Fruit fly (Drosophila melanogaster) whole organism, embryonic: Measurements from ENCODE around the gene blp.

Experiments used
- Ada2b ChIP-seq: fragments of 200-800 bp; sonication (Bioruptor generic); IDR thresholded peaks from 2 replicates; pipeline ENCODE4 v1.3.6; 2022; ENCODE audit warnings: missing biosample characterization, missing genetic modification characterization
- Aef1 ChIP-seq: fragments of 200-800 bp; sonication (Bioruptor generic); IDR thresholded peaks from 3 replicates; pipeline ENCODE4 v1.3.6; 2022; ENCODE audit warnings: missing biosample characterization, missing genetic modification characterization
- CG1024 ChIP-seq: fragments of 200-800 bp; sonication (Bioruptor generic); IDR thresholded peaks from 2 replicates; pipeline ENCODE4 v1.3.6; 2022; ENCODE audit warnings: missing biosample characterization, missing genetic modification characterization
- CG10267 ChIP-seq: fragments of 200-800 bp; sonication (Bioruptor generic); optimal IDR thresholded peaks from 2 replicates; lab custom pipeline; 2018; ENCODE audit warnings: missing biosample characterization, mild to moderate bottlenecking, missing genetic modification characterization, moderate library complexity
- CG13287 ChIP-seq: fragments of 200-800 bp; sonication (Bioruptor generic); IDR thresholded peaks from 2 replicates; pipeline ENCODE4 v1.3.6; 2022; ENCODE audit warnings: missing biosample characterization, missing genetic modification characterization; ENCODE audit not compliant: partially characterized antibody
- CG14710 ChIP-seq: fragments of 200-800 bp; sonication (Bioruptor generic); optimal IDR thresholded peaks from 3 replicates; lab custom pipeline; 2019; ENCODE audit warnings: missing biosample characterization, mild to moderate bottlenecking, missing genetic modification characterization, moderate library complexity
- CG16815 ChIP-seq: fragments of 200-800 bp; sonication (Bioruptor generic); optimal IDR thresholded peaks from 3 replicates; lab custom pipeline; 2017; ENCODE audit warnings: missing biosample characterization, mild to moderate bottlenecking, missing genetic modification characterization
- CG17361 ChIP-seq: fragments of 200-800 bp; sonication (Bioruptor generic); IDR thresholded peaks from 3 replicates; pipeline ENCODE4 v1.3.6; 2022; ENCODE audit warnings: missing biosample characterization, missing genetic modification characterization
- CG17802 ChIP-seq: fragments of 200-800 bp; sonication (Bioruptor generic); optimal IDR thresholded peaks from 2 replicates; lab custom pipeline; 2018; ENCODE audit warnings: missing biosample characterization, mild to moderate bottlenecking, missing genetic modification characterization, moderate library complexity
- CG31441 ChIP-seq: fragments of 200-800 bp; sonication (Bioruptor generic); IDR thresholded peaks from 2 replicates; pipeline ENCODE4 v1.3.6; 2022; ENCODE audit warnings: missing biosample characterization, missing genetic modification characterization
- CG3407 ChIP-seq: fragments of 200-800 bp; sonication (Bioruptor generic); optimal IDR thresholded peaks from 2 replicates; lab custom pipeline; 2018; ENCODE audit warnings: missing biosample characterization, mild to moderate bottlenecking, missing genetic modification characterization
- CG3838 ChIP-seq: fragments of 200-800 bp; sonication (Bioruptor generic); optimal IDR thresholded peaks from 3 replicates; lab custom pipeline; 2016; ENCODE audit warnings: missing biosample characterization, missing genetic modification characterization
- CG6175 ChIP-seq: fragments of 200-800 bp; sonication (Bioruptor generic); IDR thresholded peaks from 3 replicates; pipeline ENCODE4 v1.3.6; 2022; ENCODE audit warnings: missing biosample characterization, missing genetic modification characterization
- CG6254 ChIP-seq: fragments of 200-800 bp; sonication (Bioruptor generic); optimal IDR thresholded peaks from 3 replicates; lab custom pipeline; 2017; ENCODE audit warnings: mild to moderate bottlenecking, missing biosample characterization, missing genetic modification reagents, missing genetic modification characterization
- CG6683 ChIP-seq: fragments of 200-800 bp; sonication (Bioruptor generic); optimal IDR thresholded peaks from 2 replicates; lab custom pipeline; 2017; ENCODE audit warnings: missing biosample characterization, mild to moderate bottlenecking, missing genetic modification characterization, missing genetic modification reagents
- CG7745 ChIP-seq: fragments of 200-800 bp; sonication (Bioruptor generic); optimal IDR thresholded peaks from 2 replicates; lab custom pipeline; 2018; ENCODE audit warnings: missing biosample characterization, mild to moderate bottlenecking, missing genetic modification characterization, moderate library complexity
- CG9876 ChIP-seq: fragments of 200-800 bp; sonication (Bioruptor generic); optimal IDR thresholded peaks from 2 replicates; lab custom pipeline; 2016; ENCODE audit warnings: missing biosample characterization, missing genetic modification characterization
- CTCF ChIP-seq: fragments of 200-800 bp; sonication (Bioruptor generic); optimal IDR thresholded peaks from 2 replicates; lab custom pipeline; 2017; ENCODE audit warnings: missing biosample characterization, mild to moderate bottlenecking, missing genetic modification characterization, moderate library complexity
- CrebB ChIP-seq: fragments of 200-800 bp; sonication (Bioruptor generic); optimal IDR thresholded peaks from 3 replicates; lab custom pipeline; 2018; ENCODE audit warnings: missing biosample characterization, mild to moderate bottlenecking, missing genetic modification characterization
- D19A ChIP-seq: fragments of 200-800 bp; optimal IDR thresholded peaks from 3 replicates; lab custom pipeline; 2019; ENCODE audit warnings: missing biosample characterization, mild to moderate bottlenecking, missing genetic modification characterization, moderate library complexity
- Drgx ChIP-seq: fragments of 200-800 bp; sonication (Bioruptor generic); IDR thresholded peaks from 2 replicates; pipeline ENCODE4 v1.3.6; 2022; ENCODE audit warnings: missing biosample characterization, missing genetic modification characterization
- HLH3B ChIP-seq: fragments of 200-800 bp; sonication (Bioruptor generic); IDR thresholded peaks from 2 replicates; pipeline ENCODE4 v1.3.6; 2022; ENCODE audit warnings: missing biosample characterization, missing genetic modification characterization
- HLHmδ ChIP-seq: fragments of 200-800 bp; sonication (Bioruptor generic); optimal IDR thresholded peaks from 2 replicates; lab custom pipeline; 2018; ENCODE audit warnings: missing biosample characterization, mild to moderate bottlenecking, missing genetic modification characterization, moderate library complexity
- HmgZ ChIP-seq: fragments of 200-800 bp; sonication (Bioruptor generic); optimal IDR thresholded peaks from 2 replicates; lab custom pipeline; 2018; ENCODE audit warnings: missing biosample characterization, mild to moderate bottlenecking, missing genetic modification characterization
- Hsf ChIP-seq: fragments of 200-800 bp; sonication (Bioruptor generic); optimal IDR thresholded peaks from 3 replicates; lab custom pipeline; 2016; ENCODE audit warnings: missing biosample characterization, missing genetic modification characterization
- al ChIP-seq: fragments of 200-800 bp; sonication (Bioruptor generic); IDR thresholded peaks from 2 replicates; pipeline ENCODE4 v1.3.6; 2022; ENCODE audit warnings: missing biosample characterization, missing genetic modification characterization
- crc ChIP-seq: fragments of 200-800 bp; sonication (Bioruptor generic); optimal IDR thresholded peaks from 2 replicates; lab custom pipeline; 2016; ENCODE audit warnings: missing biosample characterization, missing genetic modification characterization
- crp ChIP-seq, 2 experiments: fragments of 200-800 bp; sonication (Bioruptor generic); optimal IDR thresholded peaks; 2 replicates in 1 of 2; 3 replicates in 1 of 2; lab custom pipeline; 2017; ENCODE audit warnings: missing biosample characterization in 2 of 2, missing genetic modification characterization in 2 of 2, mild to moderate bottlenecking in 1 of 2, moderate library complexity in 1 of 2
- cwo ChIP-seq: fragments of 200-800 bp; sonication (Bioruptor generic); optimal IDR thresholded peaks from 3 replicates; lab custom pipeline; 2017; ENCODE audit warnings: missing biosample characterization, missing genetic modification characterization, mild to moderate bottlenecking, moderate library complexity, missing genetic modification reagents
- en ChIP-seq: fragments of 200-800 bp; sonication (Bioruptor generic); optimal IDR thresholded peaks from 2 replicates; lab custom pipeline; 2016; ENCODE audit warnings: missing biosample characterization, missing genetic modification characterization
- exex ChIP-seq: fragments of 200-800 bp; sonication (Bioruptor generic); optimal IDR thresholded peaks from 4 replicates; lab custom pipeline; 2018; ENCODE audit warnings: missing biosample characterization, mild to moderate bottlenecking, missing genetic modification characterization, moderate library complexity
- ham ChIP-seq: fragments of 200-800 bp; sonication (Bioruptor generic); IDR thresholded peaks from 2 replicates; pipeline ENCODE4 v1.3.6; 2022; ENCODE audit warnings: missing biosample characterization, missing genetic modification characterization
- ind ChIP-seq: fragments of 200-800 bp; sonication (Bioruptor generic); optimal IDR thresholded peaks from 3 replicates; lab custom pipeline; 2016; ENCODE audit warnings: missing biosample characterization, missing genetic modification characterization
- kah ChIP-seq: fragments of 200-800 bp; sonication (Bioruptor generic); optimal IDR thresholded peaks from 2 replicates; lab custom pipeline; 2018; ENCODE audit warnings: missing biosample characterization, mild to moderate bottlenecking, missing genetic modification characterization
- mirr ChIP-seq: fragments of 200-800 bp; sonication (Bioruptor generic); optimal IDR thresholded peaks from 3 replicates; lab custom pipeline; 2018; ENCODE audit warnings: missing biosample characterization, mild to moderate bottlenecking, missing genetic modification characterization
- nerfin-1 ChIP-seq: fragments of 200-800 bp; sonication (Bioruptor generic); optimal IDR thresholded peaks from 3 replicates; lab custom pipeline; 2019; ENCODE audit warnings: missing biosample characterization, mild to moderate bottlenecking, missing genetic modification characterization, moderate library complexity
- peb ChIP-seq: fragments of 200-800 bp; sonication (Bioruptor generic); IDR thresholded peaks from 2 replicates; pipeline ENCODE4 v1.3.6; 2022; ENCODE audit warnings: missing biosample characterization, missing genetic modification characterization
- sug ChIP-seq: fragments of 200-800 bp; optimal IDR thresholded peaks from 2 replicates; lab custom pipeline; 2019; ENCODE audit warnings: missing biosample characterization, mild to moderate bottlenecking, missing genetic modification characterization, moderate library complexity
- tna ChIP-seq: fragments of 200-800 bp; sonication (Bioruptor generic); IDR thresholded peaks from 2 replicates; pipeline ENCODE4 v1.3.6; 2022; ENCODE audit warnings: missing biosample characterization, missing genetic modification characterization; ENCODE audit not compliant: partially characterized antibody

Gene blp

dm6 chr3R:15933609-15934232, at the start of gene blp, which contains the start of gene CG5478 (continued):
- TF ChIP-seq CrebB (tag; lab: Kevin White, UChicago) (no peak), CG31441 (peak; percentile 46), Hsf (GFP tag; lab: Kevin White, UChicago) (no peak), CG17802 (no peak), ind (GFP tag; lab: Kevin White, UChicago) (no peak), CG7745 (tag; lab: Kevin White, UChicago) (no peak), CG9876 (GFP tag; lab: Kevin White, UChicago) (no peak), peb (GFP tag; lab: Robert Waterston, UW) (no peak), tna (GFP tag; lab: Robert Waterston, UW) (peak; percentile 91), CG17361 (no peak)

DNA sequence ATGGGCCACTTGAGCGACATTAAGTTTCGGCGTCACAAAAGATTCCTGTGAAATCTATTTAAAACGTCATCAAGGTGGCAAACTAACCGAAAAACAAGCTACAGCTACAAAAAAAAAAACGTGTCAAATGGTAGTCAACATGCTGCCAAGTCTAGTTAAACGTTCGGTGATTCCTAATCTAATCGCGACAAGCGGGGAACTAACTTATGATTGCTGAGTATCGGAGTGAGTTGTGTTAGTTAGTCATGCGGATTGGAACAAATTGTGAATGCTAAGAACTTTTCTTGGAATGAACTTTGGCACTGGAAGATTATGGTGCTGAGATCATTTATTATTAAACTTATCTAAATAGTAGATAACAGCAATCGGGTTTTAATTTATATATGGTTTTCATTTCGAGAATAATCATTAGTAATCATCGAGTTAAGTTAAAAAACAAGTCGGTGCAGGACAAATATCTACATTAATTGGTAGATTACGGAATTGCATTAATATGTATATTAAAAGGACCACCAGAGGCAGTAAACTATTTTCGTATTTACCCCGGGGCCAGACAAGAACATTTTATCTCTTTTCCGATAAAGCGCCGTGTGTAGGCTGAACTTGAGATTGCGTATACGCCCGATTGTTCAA, 42.3 kb upstream of the blp start:
- TF ChIP-seq CTCF (no peak), CG10267 (tag; lab: Kevin White, UChicago) (no peak), CG3407 (GFP tag; lab: Kevin White, UChicago) (no peak), en (GFP tag; lab: Kevin White, UChicago) (no peak), CG1024 (no peak), Drgx (GFP tag; lab: Robert Waterston, UW) (no peak), CG16815 (GFP tag; lab: Kevin White, UChicago) (no peak), al (GFP tag; lab: Robert Waterston, UW) (no peak), mirr (GFP tag; lab: Kevin White, UChicago) (peak; percentile 52), D19A (tag; lab: Kevin White, UChicago) (no peak), CG14710 (tag; lab: Kevin White, UChicago) (no peak), crp (GFP tag; optimal IDR thresholded peaks at IDR 0.05; lab: Kevin White, UChicago) (no peak), exex (tag; lab: Kevin White, UChicago) (peak; percentile 71), CG13287 (GFP tag; lab: Robert Waterston, UW) (no peak), CG6254 (no peak), cwo (GFP tag; lab: Kevin White, UChicago) (peak; percentile 38), sug (peak; percentile 54), Ada2b (GFP tag; lab: Robert Waterston, UW) (no peak)
- TF ChIP-seq, all 482 proteins: peak for 4

dm6 chr3R:15895978-15896377, 37.7 kb upstream of the blp start, which contains the start of gene CG14877:
TSS of gene CG14877 (minus strand) at chr3R:15896078.
- TF ChIP-seq HLHmδ (no peak), Aef1 (no peak), CG3838 (GFP tag; lab: Kevin White, UChicago) (no peak), kah (no peak), crc (GFP tag; lab: Kevin White, UChicago) (no peak), ham (GFP tag; lab: Robert Waterston, UW) (no peak), HLH3B (GFP tag; lab: Robert Waterston, UW) (no peak), CG6683 (GFP tag; lab: Kevin White, UChicago) (no peak), nerfin-1 (tag; lab: Kevin White, UChicago) (no peak), HmgZ (tag; lab: Kevin White, UChicago) (no peak), CG6175 (no peak)
